Fruit fly (Drosophila melanogaster) whole organism, embryonic: Measurements from ENCODE around the gene CG11294.

Experiments used
- Blimp-1 ChIP-seq: fragments of 200-800 bp; sonication (Bioruptor generic); optimal IDR thresholded peaks from 3 replicates; lab custom pipeline; 2018; ENCODE audit warnings: missing biosample characterization, missing genetic modification characterization, mild to moderate bottlenecking, moderate library complexity, missing genetic modification reagents
- CG10321 ChIP-seq: fragments of 200-800 bp; sonication (Bioruptor generic); IDR thresholded peaks from 2 replicates; pipeline ENCODE4 v1.3.6; 2022; ENCODE audit warnings: missing biosample characterization, missing genetic modification characterization
- CG10979 ChIP-seq: fragments of 200-800 bp; sonication (Bioruptor generic); optimal IDR thresholded peaks from 2 replicates; lab custom pipeline; 2018; ENCODE audit warnings: missing biosample characterization, mild to moderate bottlenecking, missing genetic modification characterization, moderate library complexity
- CG1233 ChIP-seq: fragments of 200-800 bp; sonication (Bioruptor generic); optimal IDR thresholded peaks from 4 replicates; lab custom pipeline; 2018; ENCODE audit warnings: missing biosample characterization, mild to moderate bottlenecking, missing genetic modification characterization
- CG12391 ChIP-seq: fragments of 200-800 bp; sonication (Bioruptor generic); optimal IDR thresholded peaks from 3 replicates; lab custom pipeline; 2018; ENCODE audit warnings: missing biosample characterization, mild to moderate bottlenecking, missing genetic modification characterization, moderate library complexity
- CG13424 ChIP-seq: fragments of 200-800 bp; sonication (Bioruptor generic); optimal IDR thresholded peaks from 2 replicates; lab custom pipeline; 2019; ENCODE audit warnings: missing biosample characterization, mild to moderate bottlenecking, missing genetic modification characterization, moderate library complexity
- CG17361 ChIP-seq: fragments of 200-800 bp; sonication (Bioruptor generic); IDR thresholded peaks from 3 replicates; pipeline ENCODE4 v1.3.6; 2022; ENCODE audit warnings: missing biosample characterization, missing genetic modification characterization
- CG18262 ChIP-seq: fragments of 200-800 bp; optimal IDR thresholded peaks from 3 replicates; lab custom pipeline; 2019; ENCODE audit warnings: missing biosample characterization, mild to moderate bottlenecking, missing genetic modification characterization, moderate library complexity
- CG1832 ChIP-seq: fragments of 200-800 bp; sonication (Bioruptor generic); optimal IDR thresholded peaks from 2 replicates; lab custom pipeline; 2017; ENCODE audit warnings: missing biosample characterization, mild to moderate bottlenecking, missing genetic modification characterization, inconsistent platforms
- CG18599 ChIP-seq: fragments of 200-800 bp; sonication (Bioruptor generic); optimal IDR thresholded peaks from 3 replicates; lab custom pipeline; 2017; ENCODE audit warnings: missing biosample characterization, missing genetic modification characterization, mild to moderate bottlenecking, moderate library complexity, missing genetic modification reagents
- CG2712 ChIP-seq: fragments of 200-800 bp; optimal IDR thresholded peaks from 3 replicates; lab custom pipeline; 2019; ENCODE audit warnings: missing biosample characterization, mild to moderate bottlenecking, missing genetic modification characterization, moderate library complexity
- CG30403 ChIP-seq: fragments of 200-800 bp; sonication (Bioruptor generic); optimal IDR thresholded peaks from 3 replicates; lab custom pipeline; 2016; ENCODE audit warnings: missing biosample characterization, missing genetic modification characterization
- CG31441 ChIP-seq: fragments of 200-800 bp; sonication (Bioruptor generic); IDR thresholded peaks from 2 replicates; pipeline ENCODE4 v1.3.6; 2022; ENCODE audit warnings: missing biosample characterization, missing genetic modification characterization
- CG3847 ChIP-seq: fragments of 200-800 bp; sonication (Bioruptor generic); IDR thresholded peaks from 2 replicates; pipeline ENCODE4 v1.3.6; 2022; ENCODE audit warnings: missing biosample characterization, missing genetic modification characterization
- CG6683 ChIP-seq: fragments of 200-800 bp; sonication (Bioruptor generic); optimal IDR thresholded peaks from 2 replicates; lab custom pipeline; 2017; ENCODE audit warnings: missing biosample characterization, mild to moderate bottlenecking, missing genetic modification characterization, missing genetic modification reagents
- CG8388 ChIP-seq: fragments of 200-800 bp; sonication (Bioruptor generic); optimal IDR thresholded peaks from 2 replicates; lab custom pipeline; 2019; ENCODE audit warnings: missing biosample characterization, mild to moderate bottlenecking, missing genetic modification characterization, moderate library complexity
- CG9437 ChIP-seq: fragments of 200-800 bp; sonication (Bioruptor generic); optimal IDR thresholded peaks from 2 replicates; lab custom pipeline; 2018; ENCODE audit warnings: missing biosample characterization, mild to moderate bottlenecking, missing genetic modification characterization
- Hmr ChIP-seq: fragments of 200-800 bp; sonication (Bioruptor generic); optimal IDR thresholded peaks from 3 replicates; lab custom pipeline; 2017; ENCODE audit warnings: mild to moderate bottlenecking, missing biosample characterization, missing genetic modification reagents, missing genetic modification characterization
- Nf-YC ChIP-seq: fragments of 200-800 bp; optimal IDR thresholded peaks from 3 replicates; lab custom pipeline; 2019; ENCODE audit warnings: missing biosample characterization, mild to moderate bottlenecking, missing genetic modification characterization, moderate library complexity
- Oli ChIP-seq: fragments of 200-800 bp; sonication (Bioruptor generic); optimal IDR thresholded peaks from 2 replicates; lab custom pipeline; 2018; ENCODE audit warnings: missing biosample characterization, mild to moderate bottlenecking, missing genetic modification characterization, moderate library complexity
- PHDP ChIP-seq: fragments of 200-800 bp; sonication (Bioruptor generic); optimal IDR thresholded peaks from 3 replicates; lab custom pipeline; 2018; ENCODE audit warnings: missing biosample characterization, mild to moderate bottlenecking, missing genetic modification characterization, moderate library complexity
- Sox102F ChIP-seq: fragments of 200-800 bp; sonication (Bioruptor generic); optimal IDR thresholded peaks from 2 replicates; lab custom pipeline; 2018; ENCODE audit warnings: missing biosample characterization, mild to moderate bottlenecking, missing genetic modification characterization, moderate library complexity
- Ssrp ChIP-seq: fragments of 200-800 bp; sonication (Bioruptor generic); optimal IDR thresholded peaks from 2 replicates; lab custom pipeline; 2018; ENCODE audit warnings: missing biosample characterization, mild to moderate bottlenecking, missing genetic modification characterization, moderate library complexity
- TFAM ChIP-seq: fragments of 200-800 bp; sonication (Bioruptor generic); optimal IDR thresholded peaks from 2 replicates; lab custom pipeline; 2017; ENCODE audit warnings: missing biosample characterization, missing genetic modification characterization, inconsistent platforms
- Xrp1 ChIP-seq: fragments of 200-800 bp; sonication (Bioruptor generic); IDR thresholded peaks from 2 replicates; pipeline ENCODE4 v1.3.6; 2022; ENCODE audit warnings: missing biosample characterization, missing genetic modification characterization
- YL-1 ChIP-seq: fragments of 200-800 bp; sonication (Bioruptor generic); optimal IDR thresholded peaks from 3 replicates; lab custom pipeline; 2017; ENCODE audit warnings: missing biosample characterization, mild to moderate bottlenecking, missing genetic modification characterization
- bsh ChIP-seq, 2 experiments: fragments of 200-800 bp; sonication (Bioruptor generic); optimal IDR thresholded peaks; 2 replicates each; lab custom pipeline; 2017 to 2018; ENCODE audit warnings: mild to moderate bottlenecking in 2 of 2, missing biosample characterization in 2 of 2, missing genetic modification characterization in 2 of 2, moderate library complexity in 1 of 2
- ewg ChIP-seq: fragments of 200-800 bp; sonication (Bioruptor generic); optimal IDR thresholded peaks from 3 replicates; lab custom pipeline; 2017; ENCODE audit warnings: mild to moderate bottlenecking, missing biosample characterization, missing genetic modification reagents, missing genetic modification characterization
- fd96Cb ChIP-seq: fragments of 200-800 bp; sonication (Bioruptor generic); optimal IDR thresholded peaks from 2 replicates; lab custom pipeline; 2018; ENCODE audit warnings: missing biosample characterization, mild to moderate bottlenecking, missing genetic modification characterization, moderate library complexity
- gem ChIP-seq: fragments of 200-800 bp; sonication (Bioruptor generic); optimal IDR thresholded peaks from 2 replicates; lab custom pipeline; 2019; ENCODE audit warnings: missing biosample characterization, mild to moderate bottlenecking, missing genetic modification characterization, moderate library complexity
- grau ChIP-seq: fragments of 200-800 bp; optimal IDR thresholded peaks from 3 replicates; lab custom pipeline; 2019; ENCODE audit warnings: missing biosample characterization, mild to moderate bottlenecking, missing genetic modification characterization, moderate library complexity
- gsb ChIP-seq: fragments of 200-800 bp; sonication (Bioruptor generic); IDR thresholded peaks from 2 replicates; pipeline ENCODE4 v1.3.6; 2022; ENCODE audit warnings: missing biosample characterization, missing genetic modification characterization
- jing ChIP-seq: fragments of 200-800 bp; sonication (Bioruptor generic); optimal IDR thresholded peaks from 2 replicates; lab custom pipeline; 2018; ENCODE audit warnings: missing biosample characterization, mild to moderate bottlenecking, missing genetic modification characterization
- ken ChIP-seq: fragments of 200-800 bp; sonication (Bioruptor generic); IDR thresholded peaks from 3 replicates; pipeline ENCODE4 v1.3.6; 2022; ENCODE audit warnings: missing biosample characterization, missing genetic modification characterization
- lola ChIP-seq, 3 experiments: fragments of >200 bp in 2 of 3; fragments of 200-800 bp in 1 of 3; sonication (Bioruptor generic) in 1 of 3; optimal IDR thresholded peaks; 2 replicates each; lab custom pipeline; 2017 to 2019; ENCODE audit warnings: missing biosample characterization in 3 of 3, missing genetic modification characterization in 3 of 3, mild to moderate bottlenecking in 1 of 3, moderate library complexity in 1 of 3
- p53 ChIP-seq: fragments of 200-800 bp; sonication (Bioruptor generic); optimal IDR thresholded peaks from 2 replicates; lab custom pipeline; 2016; ENCODE audit warnings: missing biosample characterization, missing genetic modification characterization
- rib ChIP-seq: fragments of 200-800 bp; sonication (Bioruptor generic); IDR thresholded peaks from 2 replicates; pipeline ENCODE4 v1.3.6; 2022; ENCODE audit warnings: missing biosample characterization, missing genetic modification characterization
- row ChIP-seq: fragments of 200-800 bp; sonication (Bioruptor generic); IDR thresholded peaks from 3 replicates; pipeline ENCODE4 v1.3.6; 2022; ENCODE audit warnings: missing biosample characterization, missing genetic modification characterization
- wor ChIP-seq: fragments of 200-800 bp; sonication (Bioruptor generic); IDR thresholded peaks from 2 replicates; pipeline ENCODE4 v1.3.6; 2022; ENCODE audit warnings: missing biosample characterization, missing genetic modification characterization

CG11294 gene

dm6 chrX:8694066-8694822, 824 bp upstream of the CG11294 start (continued):
- TF ChIP-seq Oli, result peak; percentile 28
- TF ChIP-seq CG18262 (tag; lab: Kevin White, UChicago), result peak; percentile 50
- TF ChIP-seq PHDP (tag; lab: Kevin White, UChicago), result peak; percentile 6
- TF ChIP-seq grau (tag; lab: Kevin White, UChicago), result peak; percentile 26
- peak; percentile 6 for TF ChIP-seq fd96Cb (tag; lab: Kevin White, UChicago)
- peak; percentile 52 for TF ChIP-seq gem (tag; lab: Kevin White, UChicago)
- no peak for TF ChIP-seq YL-1 (GFP tag; lab: Kevin White, UChicago)
- TF ChIP-seq CG13424 (tag; lab: Kevin White, UChicago), result peak; percentile 25
- peak; percentile 11 for TF ChIP-seq CG30403 (GFP tag; lab: Kevin White, UChicago)
- peak; percentile 18 for TF ChIP-seq CG12391 (tag; lab: Kevin White, UChicago)
- no peak for TF ChIP-seq p53
- TF ChIP-seq CG17361 (GFP tag; lab: Robert Waterston, UW), result peak; percentile 58; the same call in 2 of the 3 replicates
- no peak for TF ChIP-seq gsb (GFP tag; lab: Robert Waterston, UW)
- peak; percentile 14; the same call in 1 of the 2 replicates for TF ChIP-seq CG31441 (GFP tag; lab: Robert Waterston, UW)
- TF ChIP-seq ewg (GFP tag; lab: Kevin White, UChicago), result peak; percentile 72
- peak; percentile 23 for TF ChIP-seq Blimp-1 (GFP tag; lab: Kevin White, UChicago)
- no peak for TF ChIP-seq CG3847 (GFP tag; lab: Robert Waterston, UW)
- 0 out of 3 replicates have a peak, but pooled peaks have one; percentile 16 for TF ChIP-seq row (GFP tag; lab: Robert Waterston, UW)
- TF ChIP-seq wor (GFP tag; lab: Robert Waterston, UW), result no peak
- TF ChIP-seq TFAM (GFP tag; lab: Kevin White, UChicago), result no peak
- peak; percentile 5 for TF ChIP-seq Sox102F (GFP tag; lab: Kevin White, UChicago)
- TF ChIP-seq Ssrp (tag; lab: Kevin White, UChicago), result peak; percentile 21
- 0 out of 2 replicates have a peak, but pooled peaks have one; percentile 8 for TF ChIP-seq CG10321 (GFP tag; lab: Robert Waterston, UW)
- peak; percentile 18 for TF ChIP-seq Hmr (GFP tag; lab: Kevin White, UChicago)
- no peak for TF ChIP-seq ken (GFP tag; lab: Robert Waterston, UW)
- no peak for TF ChIP-seq rib (GFP tag; lab: Robert Waterston, UW)
- peak; percentile 13 for TF ChIP-seq CG18599 (GFP tag; lab: Kevin White, UChicago)
- TF ChIP-seq CG6683 (GFP tag; lab: Kevin White, UChicago), result no peak
- TF ChIP-seq CG10979, result peak; percentile 36
- peak; percentile 51 for TF ChIP-seq Nf-YC (tag; lab: Kevin White, UChicago)
- peak; percentile 47 for TF ChIP-seq CG1832 (GFP tag; lab: Kevin White, UChicago)
- 0 out of 2 replicates have a peak, but pooled peaks have one; percentile 8 for TF ChIP-seq Xrp1
- peak in 1 of 2 experiments; percentile 6 for TF ChIP-seq bsh (GFP tag; optimal IDR thresholded peaks at IDR 0.05; lab: Kevin White, UChicago)
- TF ChIP-seq CG8388, result no peak
- TF ChIP-seq lola (GFP tag; optimal IDR thresholded peaks at IDR 0.05; lab: Kevin White, UChicago), result peak in 1 of 3 experiments; percentile 6
- peak; percentile 34 for TF ChIP-seq CG9437 (GFP tag; lab: Kevin White, UChicago)
- no peak for TF ChIP-seq jing (GFP tag; lab: Kevin White, UChicago)
- peak; percentile 39 for TF ChIP-seq CG2712
- peak; percentile 3 for TF ChIP-seq CG1233 (GFP tag; lab: Kevin White, UChicago)
